Worm (Caenorhabditis elegans): ENCODE results near the gene pas-7.

- TF ChIP-seq hnd-1 (tag; optimal IDR thresholded peaks at IDR 0.05) (no peak), flt-1 (GFP tag; IDR thresholded peaks at IDR 0.05) (no peak), hmbx-1 (tag; optimal IDR thresholded peaks at IDR 0.05) (no peak), ama-1 (optimal IDR thresholded peaks at IDR 0.05) (no peak), scrt-1 (GFP tag; IDR thresholded peaks at IDR 0.05) (no peak), tra-4 (tag; optimal IDR thresholded peaks at IDR 0.05) (no peak), ets-7 (tag; optimal IDR thresholded peaks at IDR 0.05) (no peak), sea-1 (GFP tag; conservative IDR thresholded peaks at IDR 0.05) (no peak)
These were observed 25.7 kb downstream of the pas-7 start for ce11 chrII:10073986-10074385.
